Worm (Caenorhabditis elegans) whole organism, L4 larva: ENCODE measurements around the gene zyg-12.

Source experiments
- D1046.2 ChIP-seq: fragments of 200-800 bp; sonication (Bioruptor generic); IDR thresholded peaks from 2 replicates; pipeline ENCODE4 v1.3.6; 2022; ENCODE audit warnings: missing genetic modification characterization, missing compliant biosample characterization
- F26F4.8 ChIP-seq: fragments of 200-800 bp; sonication (Bioruptor generic); conservative IDR thresholded peaks from 2 replicates; pipeline ENCODE4 v1.3.6; 2022; ENCODE audit warnings: missing genetic modification characterization, missing compliant biosample characterization
- F37D6.2 ChIP-seq: sonication (generic microtip); optimal IDR thresholded peaks from 2 replicates; lab custom pipeline; 2016; ENCODE audit warnings: mild to moderate bottlenecking, missing genetic modification characterization, missing compliant biosample characterization
- Y105C5A.15 ChIP-seq: fragments of 200-800 bp; sonication (Bioruptor generic); IDR thresholded peaks from 2 replicates; pipeline ENCODE4 v1.3.6; 2022; ENCODE audit warnings: missing genetic modification characterization, missing compliant biosample characterization
- Y5F2A.4 ChIP-seq: fragments of 200-800 bp; sonication (Bioruptor generic); optimal IDR thresholded peaks from 2 replicates; lab custom pipeline; 2018; ENCODE audit warnings: mild to moderate bottlenecking, missing genetic modification characterization, missing compliant biosample characterization
- Y75B8A.6 ChIP-seq: fragments of 200-800 bp; sonication (Bioruptor generic); IDR thresholded peaks from 2 replicates; pipeline ENCODE4 v1.3.6; 2022; ENCODE audit warnings: missing genetic modification reagents, missing genetic modification characterization, missing compliant biosample characterization
- ZK546.5 ChIP-seq, 2 experiments: sonication (generic microtip); optimal IDR thresholded peaks; 2 replicates each; lab custom pipeline; 2017; ENCODE audit warnings: missing biosample characterization in 2 of 2, missing genetic modification characterization in 2 of 2
- arid-1 ChIP-seq: fragments of 200-800 bp; sonication (Bioruptor generic); conservative IDR thresholded peaks from 2 replicates; pipeline ENCODE4 v1.3.6; 2022; ENCODE audit warnings: missing genetic modification reagents, missing genetic modification characterization, missing compliant biosample characterization
- ceh-20 ChIP-seq: fragments of 200-800 bp; sonication (Bioruptor generic); IDR thresholded peaks from 2 replicates; pipeline ENCODE4 v1.3.6; 2022; ENCODE audit warnings: missing genetic modification reagents, missing genetic modification characterization, missing compliant biosample characterization
- ceh-28 ChIP-seq: fragments of 150-350 bp; optimal IDR thresholded peaks from 2 replicates; lab custom pipeline; 2014; ENCODE audit warnings: missing biosample characterization, missing genetic modification reagents, missing genetic modification characterization
- ceh-82 ChIP-seq: sonication (generic microtip); optimal IDR thresholded peaks from 2 replicates; lab custom pipeline; 2017; ENCODE audit warnings: missing biosample characterization, missing genetic modification characterization
- ces-1 ChIP-seq: fragments of 150-350 bp; sonication (generic microtip); optimal IDR thresholded peaks from 4 replicates; lab custom pipeline; 2014; ENCODE audit warnings: missing biosample characterization, missing genetic modification reagents, missing genetic modification characterization
- cey-2 ChIP-seq: sonication (generic microtip); optimal IDR thresholded peaks from 3 replicates; lab custom pipeline; 2017; ENCODE audit warnings: missing genetic modification characterization, mild to moderate bottlenecking, missing compliant biosample characterization, antibody characterized with exemption, borderline replicate concordance; ENCODE audit not compliant: insufficient read depth
- daf-16 ChIP-seq, 3 experiments: sonication (generic microtip); optimal IDR thresholded peaks; 2 replicates each; lab custom pipeline; 2016 to 2017; ENCODE audit warnings: missing genetic modification characterization in 3 of 3, missing genetic modification reagents in 3 of 3, mild to moderate bottlenecking in 2 of 3, missing compliant biosample characterization in 2 of 3, missing biosample characterization in 1 of 3, moderate library complexity in 1 of 3
- daf-19 ChIP-seq: fragments of 200-800 bp; sonication (Bioruptor generic); conservative IDR thresholded peaks from 2 replicates; pipeline ENCODE4 v1.3.6; 2022; ENCODE audit warnings: missing genetic modification characterization, missing compliant biosample characterization
- dmd-6 ChIP-seq: fragments of 200-800 bp; sonication (Bioruptor generic); IDR thresholded peaks from 2 replicates; pipeline ENCODE4 v1.3.6; 2022; ENCODE audit warnings: missing genetic modification reagents, missing genetic modification characterization, missing compliant biosample characterization
- dmd-8 ChIP-seq: fragments of 200-800 bp; sonication (Bioruptor generic); IDR thresholded peaks from 2 replicates; pipeline ENCODE4 v1.3.6; 2022; ENCODE audit warnings: missing genetic modification characterization, missing compliant biosample characterization
- dpl-1 ChIP-seq: fragments of 150-350 bp; optimal IDR thresholded peaks from 2 replicates; lab custom pipeline; 2014; ENCODE audit warnings: missing biosample characterization, missing genetic modification reagents, missing genetic modification characterization
- dve-1 ChIP-seq: sonication (generic microtip); optimal IDR thresholded peaks from 2 replicates; lab custom pipeline; 2017; ENCODE audit warnings: antibody characterized with exemption, mild to moderate bottlenecking, missing genetic modification characterization, missing compliant biosample characterization; ENCODE audit not compliant: insufficient read depth
- egl-43 ChIP-seq: fragments of 200-800 bp; sonication (Bioruptor generic); IDR thresholded peaks from 2 replicates; pipeline ENCODE4 v1.3.6; 2022; ENCODE audit warnings: missing genetic modification reagents, missing genetic modification characterization, missing compliant biosample characterization
- fkh-10 ChIP-seq: fragments of 150-350 bp; optimal IDR thresholded peaks from 2 replicates; lab custom pipeline; 2014; ENCODE audit warnings: missing biosample characterization, missing genetic modification reagents, missing genetic modification characterization
- hlh-11 ChIP-seq: fragments of 200-800 bp; sonication (Bioruptor generic); optimal IDR thresholded peaks from 2 replicates; lab custom pipeline; 2018; ENCODE audit warnings: mild to moderate bottlenecking, missing genetic modification characterization, missing compliant biosample characterization
- hlh-30 ChIP-seq: sonication (generic microtip); optimal IDR thresholded peaks from 2 replicates; lab custom pipeline; 2017; ENCODE audit warnings: antibody characterized with exemption, mild to moderate bottlenecking, missing genetic modification characterization, missing compliant biosample characterization; ENCODE audit not compliant: insufficient read depth
- lim-7 ChIP-seq: fragments of 200-800 bp; sonication (Bioruptor generic); IDR thresholded peaks from 2 replicates; pipeline ENCODE4 v1.3.6; 2022; ENCODE audit warnings: missing genetic modification characterization, missing compliant biosample characterization
- lin-1 ChIP-seq: fragments of 200-800 bp; sonication (Bioruptor generic); IDR thresholded peaks from 2 replicates; pipeline ENCODE4 v1.3.6; 2022; ENCODE audit warnings: missing genetic modification reagents, missing genetic modification characterization, missing compliant biosample characterization
- lir-3 ChIP-seq: sonication (generic microtip); optimal IDR thresholded peaks from 2 replicates; lab custom pipeline; 2016; ENCODE audit warnings: mild to moderate bottlenecking, missing genetic modification characterization, missing compliant biosample characterization
- mdl-1 ChIP-seq, 2 experiments: fragments of 150-350 bp in 1 of 2; sonication (generic microtip) in 1 of 2; optimal IDR thresholded peaks; 2 replicates each; lab custom pipeline; 2014 to 2017; ENCODE audit warnings: missing biosample characterization in 2 of 2, missing genetic modification characterization in 2 of 2
- mdt-29 ChIP-seq: fragments of 200-800 bp; sonication (Bioruptor generic); IDR thresholded peaks from 2 replicates; pipeline ENCODE4 v1.3.6; 2022; ENCODE audit warnings: missing genetic modification reagents, missing genetic modification characterization, missing compliant biosample characterization
- mes-2 ChIP-seq: sonication (generic microtip); optimal IDR thresholded peaks from 2 replicates; lab custom pipeline; 2016; ENCODE audit warnings: missing genotype, mild to moderate bottlenecking, missing genetic modification characterization, missing compliant biosample characterization; ENCODE audit not compliant: poor library complexity, severe bottlenecking
- mxl-2 ChIP-seq: fragments of 200-800 bp; sonication (Bioruptor generic); conservative IDR thresholded peaks from 2 replicates; pipeline ENCODE4 v1.3.6; 2022; ENCODE audit warnings: missing genetic modification reagents, missing genetic modification characterization, missing compliant biosample characterization
- nhr-102 ChIP-seq: sonication (generic microtip); optimal IDR thresholded peaks from 2 replicates; lab custom pipeline; 2016; ENCODE audit warnings: mild to moderate bottlenecking, missing genetic modification characterization, moderate library complexity, missing compliant biosample characterization
- nhr-237 ChIP-seq: sonication (generic microtip); optimal IDR thresholded peaks from 2 replicates; lab custom pipeline; 2017; ENCODE audit warnings: missing biosample characterization, missing genetic modification characterization
- nhr-28 ChIP-seq: fragments of 150-350 bp; optimal IDR thresholded peaks from 2 replicates; lab custom pipeline; 2014; ENCODE audit warnings: missing biosample characterization, missing genetic modification characterization
- nhr-48 ChIP-seq: sonication (generic microtip); optimal IDR thresholded peaks from 2 replicates; lab custom pipeline; 2016; ENCODE audit warnings: mild to moderate bottlenecking, missing genetic modification characterization, missing compliant biosample characterization
- nhr-76 ChIP-seq: fragments of 150-350 bp; optimal IDR thresholded peaks from 2 replicates; lab custom pipeline; 2014; ENCODE audit warnings: missing biosample characterization, missing genetic modification characterization
- nhr-77 ChIP-seq: fragments of 150-350 bp; optimal IDR thresholded peaks from 2 replicates; lab custom pipeline; 2014; ENCODE audit warnings: missing biosample characterization, missing genetic modification characterization
- php-3 ChIP-seq: fragments of 200-800 bp; sonication (Bioruptor generic); IDR thresholded peaks from 2 replicates; pipeline ENCODE4 v1.3.6; 2022; ENCODE audit warnings: missing genetic modification reagents, missing genetic modification characterization, missing compliant biosample characterization
- pqm-1 ChIP-seq: sonication (generic microtip); optimal IDR thresholded peaks from 2 replicates; lab custom pipeline; 2017; ENCODE audit warnings: missing biosample characterization, missing genetic modification characterization
- rbr-2 ChIP-seq: sonication (generic microtip); optimal IDR thresholded peaks from 2 replicates; lab custom pipeline; 2016; ENCODE audit warnings: missing genotype, missing genetic modification characterization, missing compliant biosample characterization
- skn-1 ChIP-seq: fragments of 150-350 bp; optimal IDR thresholded peaks from 2 replicates; lab custom pipeline; 2014; ENCODE audit warnings: missing biosample characterization, missing genetic modification characterization
- snpc-4 ChIP-seq: fragments of 150-350 bp; optimal IDR thresholded peaks from 2 replicates; lab custom pipeline; 2014; ENCODE audit warnings: missing biosample characterization, missing genetic modification characterization
- spr-1 ChIP-seq: sonication (generic microtip); optimal IDR thresholded peaks from 2 replicates; lab custom pipeline; 2016; ENCODE audit warnings: mild to moderate bottlenecking, missing genetic modification characterization, missing compliant biosample characterization
- tag-97 ChIP-seq: fragments of 200-800 bp; sonication (Bioruptor generic); IDR thresholded peaks from 2 replicates; pipeline ENCODE4 v1.3.6; 2022; ENCODE audit warnings: missing genetic modification characterization, missing compliant biosample characterization
- zfp-2 ChIP-seq: sonication (generic microtip); optimal IDR thresholded peaks from 2 replicates; lab custom pipeline; 2016; ENCODE audit warnings: mild to moderate bottlenecking, missing genetic modification characterization, missing compliant biosample characterization
- ztf-11 ChIP-seq: fragments of 150-350 bp; optimal IDR thresholded peaks from 2 replicates; lab custom pipeline; 2014; ENCODE audit warnings: missing biosample characterization, missing genetic modification characterization
- ztf-7 ChIP-seq: fragments of 150-350 bp; optimal IDR thresholded peaks from 2 replicates; lab custom pipeline; 2014; ENCODE audit warnings: missing biosample characterization, missing genetic modification characterization

zyg-12 gene

DNA sequence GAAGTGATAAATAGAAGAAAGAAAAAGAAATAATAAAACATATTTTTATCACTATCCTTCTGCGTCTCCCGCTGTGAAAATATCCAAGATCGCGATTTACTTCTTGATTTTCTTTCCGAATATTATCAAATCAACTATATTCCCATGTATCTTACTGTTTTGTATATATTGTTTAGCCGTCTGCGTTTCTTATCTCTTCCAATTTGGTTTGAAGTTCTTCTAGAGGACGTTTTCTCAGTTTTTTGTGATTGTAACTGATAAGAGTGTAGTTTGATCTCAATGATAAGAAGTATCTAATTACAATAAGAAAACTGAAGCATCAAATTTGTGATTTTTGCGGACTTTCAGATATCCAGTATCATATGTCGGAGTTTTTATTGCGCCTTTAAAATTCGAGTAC, 11.0 kb downstream of the zyg-12 start:
- TF ChIP-seq mdt-29 (GFP tag; lab: Robert Waterston, UW) (no peak), dmd-6 (peak; percentile 42; the same call in 1 of the 2 replicates), nhr-77 (tag; lab: Kevin White, UChicago) (peak; percentile 31), Y75B8A.6 (GFP tag; lab: Robert Waterston, UW) (no peak), lir-3 (tag; lab: Kevin White, UChicago) (no peak), nhr-28 (tag; lab: Kevin White, UChicago) (peak; percentile 83), ces-1 (no peak), nhr-237 (no peak), php-3 (GFP tag; lab: Robert Waterston, UW) (no peak), spr-1 (tag; lab: Kevin White, UChicago) (no peak), snpc-4 (tag; lab: Kevin White, UChicago) (no peak), lin-1 (GFP tag; lab: Robert Waterston, UW) (no peak), rbr-2 (no peak), Y105C5A.15 (GFP tag; lab: Robert Waterston, UW) (no peak), fkh-10 (no peak), F37D6.2 (tag; lab: Kevin White, UChicago) (no peak), ceh-82 (tag; lab: Kevin White, UChicago) (no peak), tag-97 (GFP tag; lab: Robert Waterston, UW) (no peak), daf-19 (GFP tag; lab: Robert Waterston, UW) (no peak), hlh-11 (tag; lab: Kevin White, UChicago) (peak; percentile 30), Y5F2A.4 (GFP tag; lab: Kevin White, UChicago) (no peak), ceh-20 (no peak), hlh-30 (tag; lab: Kevin White, UChicago) (no peak), mes-2 (tag; lab: Kevin White, UChicago) (no peak), skn-1 (tag; lab: Kevin White, UChicago) (no peak), daf-16 (GFP tag; optimal IDR thresholded peaks at IDR 0.05; lab: Kevin White, UChicago) (no peak), daf-16 (tag; optimal IDR thresholded peaks at IDR 0.05; lab: Kevin White, UChicago) (peak; percentile 46), mdl-1 (tag; optimal IDR thresholded peaks at IDR 0.05; lab: Kevin White, UChicago) (no peak), pqm-1 (tag; lab: Kevin White, UChicago) (peak; percentile 33), dve-1 (tag; lab: Kevin White, UChicago) (peak; percentile 50), dmd-8 (GFP tag; lab: Robert Waterston, UW) (no peak), ztf-11 (tag; lab: Kevin White, UChicago) (no peak), lim-7 (GFP tag; lab: Robert Waterston, UW) (no peak), ZK546.5 (tag; optimal IDR thresholded peaks at IDR 0.05; lab: Kevin White, UChicago) (no peak), dpl-1 (GFP tag; lab: Kevin White, UChicago) (no peak), nhr-102 (tag; lab: Kevin White, UChicago) (no peak), arid-1 (no peak), nhr-76 (no peak), mxl-2 (GFP tag; lab: Robert Waterston, UW) (no peak)

- no peak for TF ChIP-seq cey-2
- TF ChIP-seq egl-43 (GFP tag; lab: Robert Waterston, UW) = no peak
- TF ChIP-seq php-3 (GFP tag; lab: Robert Waterston, UW) = peak; percentile 59
- no peak for TF ChIP-seq zfp-2 (tag; lab: Kevin White, UChicago)
- TF ChIP-seq nhr-48 = no peak
- no peak for TF ChIP-seq daf-16 (GFP tag; optimal IDR thresholded peaks at IDR 0.05; lab: Kevin White, UChicago)
- peak; percentile 31 for TF ChIP-seq daf-16 (tag; optimal IDR thresholded peaks at IDR 0.05; lab: Kevin White, UChicago)
- TF ChIP-seq dve-1 (tag; lab: Kevin White, UChicago) = peak; percentile 76
- no peak for TF ChIP-seq mxl-2 (GFP tag; lab: Robert Waterston, UW)
- TF ChIP-seq ceh-28 (tag; lab: Kevin White, UChicago) = no peak
- no peak for TF ChIP-seq D1046.2
- TF ChIP-seq nhr-28 (tag; lab: Kevin White, UChicago) = peak; percentile 15
- TF ChIP-seq F26F4.8 (GFP tag; lab: Robert Waterston, UW) = no peak
- no peak for TF ChIP-seq ztf-7 (tag; lab: Kevin White, UChicago)
- peak; percentile 14 for TF ChIP-seq hlh-11 (tag; lab: Kevin White, UChicago)
- TF ChIP-seq pqm-1 (tag; lab: Kevin White, UChicago) = peak; percentile 14
- no peak for TF ChIP-seq ces-1
Measured at ce11 chrII:4966576-4966975, 16.9 kb downstream of the zyg-12 start.
